Fruit fly (Drosophila melanogaster) whole organism, adult: Measurements from ENCODE around the gene RluA-2.

Experiments used
- CG11617 ChIP-seq: fragments of 200-800 bp; sonication (Bioruptor generic); optimal IDR thresholded peaks from 2 replicates; lab custom pipeline; 2017; ENCODE audit warnings: mild to moderate bottlenecking, missing biosample characterization, missing genetic modification reagents, missing genetic modification characterization
- CG12768 ChIP-seq: fragments of 200-800 bp; sonication (Bioruptor generic); optimal IDR thresholded peaks from 2 replicates; lab custom pipeline; 2017; ENCODE audit warnings: missing biosample characterization, missing genetic modification characterization, mild to moderate bottlenecking, moderate library complexity, missing genetic modification reagents
- CG14711 ChIP-seq: fragments of 200-800 bp; sonication (Bioruptor generic); optimal IDR thresholded peaks from 2 replicates; lab custom pipeline; 2018; ENCODE audit warnings: missing biosample characterization, mild to moderate bottlenecking, missing genetic modification characterization, moderate library complexity
- CG1620 ChIP-seq: fragments of 200-800 bp; sonication (Bioruptor generic); optimal IDR thresholded peaks from 2 replicates; lab custom pipeline; 2016; ENCODE audit warnings: missing biosample characterization, missing genetic modification characterization
- CG33017 ChIP-seq: fragments of 200-800 bp; sonication (Bioruptor generic); optimal IDR thresholded peaks from 2 replicates; lab custom pipeline; 2018; ENCODE audit warnings: missing biosample characterization, mild to moderate bottlenecking, missing genetic modification characterization, moderate library complexity
- CG5204 ChIP-seq: fragments of 200-800 bp; sonication (Bioruptor generic); optimal IDR thresholded peaks from 2 replicates; lab custom pipeline; 2016; ENCODE audit warnings: missing biosample characterization, missing genetic modification characterization
- CG7045 ChIP-seq: fragments of 200-800 bp; sonication (Bioruptor generic); optimal IDR thresholded peaks from 2 replicates; lab custom pipeline; 2017; ENCODE audit warnings: missing biosample characterization, mild to moderate bottlenecking, missing genetic modification characterization
- CG7101 ChIP-seq: fragments of 200-800 bp; sonication (Bioruptor generic); optimal IDR thresholded peaks from 2 replicates; lab custom pipeline; 2018; ENCODE audit warnings: missing biosample characterization, mild to moderate bottlenecking, missing genetic modification characterization, moderate library complexity
- Clk ChIP-seq: fragments of 200-800 bp; sonication (Bioruptor generic); optimal IDR thresholded peaks from 2 replicates; lab custom pipeline; 2017; ENCODE audit warnings: missing biosample characterization, missing genetic modification characterization
- Crg-1 ChIP-seq: fragments of 200-800 bp; sonication (Bioruptor generic); optimal IDR thresholded peaks from 2 replicates; lab custom pipeline; 2016; ENCODE audit warnings: missing biosample characterization, missing genetic modification characterization
- Hr96 ChIP-seq: fragments of 200-800 bp; sonication (Bioruptor generic); optimal IDR thresholded peaks from 2 replicates; lab custom pipeline; 2016; ENCODE audit warnings: missing biosample characterization, missing genetic modification characterization
- Mnt ChIP-seq: fragments of 200-800 bp; sonication (Bioruptor generic); optimal IDR thresholded peaks from 2 replicates; lab custom pipeline; 2016; ENCODE audit warnings: missing biosample characterization, mild to moderate bottlenecking, missing genetic modification characterization
- bab1 ChIP-seq: fragments of 200-800 bp; sonication (Bioruptor generic); optimal IDR thresholded peaks from 3 replicates; lab custom pipeline; 2019; ENCODE audit warnings: missing biosample characterization, mild to moderate bottlenecking, missing genetic modification characterization, moderate library complexity
- cic ChIP-seq: fragments of 200-800 bp; sonication (Bioruptor generic); optimal IDR thresholded peaks from 2 replicates; lab custom pipeline; 2017; ENCODE audit warnings: missing biosample characterization, mild to moderate bottlenecking, missing genetic modification characterization, moderate library complexity
- cnc ChIP-seq, 2 experiments: fragments of >200 bp; optimal IDR thresholded peaks; 2 replicates each; lab custom pipeline; 2017
- kay ChIP-seq: fragments of 200-800 bp; sonication (Bioruptor generic); peaks from one replicate; lab custom pipeline; 2016; ENCODE audit warnings: missing biosample characterization, missing genetic modification characterization, borderline replicate concordance
- ovo ChIP-seq: fragments of 200-800 bp; sonication (Bioruptor generic); optimal IDR thresholded peaks from 2 replicates; lab custom pipeline; 2016; ENCODE audit warnings: missing biosample characterization, missing genetic modification characterization
- pad ChIP-seq: fragments of 200-800 bp; sonication (Bioruptor generic); optimal IDR thresholded peaks from 3 replicates; lab custom pipeline; 2017; ENCODE audit warnings: missing biosample characterization, missing genetic modification characterization, mild to moderate bottlenecking, moderate library complexity, missing genetic modification reagents
- tj ChIP-seq: fragments of 200-800 bp; sonication (Bioruptor generic); optimal IDR thresholded peaks from 3 replicates; lab custom pipeline; 2017; ENCODE audit warnings: missing biosample characterization, mild to moderate bottlenecking, missing genetic modification characterization, moderate library complexity
- toe ChIP-seq: fragments of 200-800 bp; sonication (Bioruptor generic); optimal IDR thresholded peaks from 2 replicates; lab custom pipeline; 2016; ENCODE audit warnings: missing biosample characterization, missing genetic modification characterization

The RluA-2 gene

dm6 chr2L:10497106-10497800 is 20.4 kb downstream of the RluA-2 start:
- TF ChIP-seq CG33017 (tag; lab: Kevin White, UChicago) (no peak), bab1 (GFP tag; lab: Kevin White, UChicago) (no peak), CG5204 (GFP tag; lab: Kevin White, UChicago) (no peak), cnc (optimal IDR thresholded peaks at IDR 0.05; lab: Kevin White, UChicago) (no peak), pad (no peak), CG7101 (tag; lab: Kevin White, UChicago) (no peak), Hr96 (GFP tag; lab: Kevin White, UChicago) (no peak), tj (GFP tag; lab: Kevin White, UChicago) (no peak), kay (no peak), CG7045 (no peak), CG1620 (no peak), Crg-1 (GFP tag; lab: Kevin White, UChicago) (no peak), cic (GFP tag; lab: Kevin White, UChicago) (no peak), toe (GFP tag; lab: Kevin White, UChicago) (no peak)

DNA sequence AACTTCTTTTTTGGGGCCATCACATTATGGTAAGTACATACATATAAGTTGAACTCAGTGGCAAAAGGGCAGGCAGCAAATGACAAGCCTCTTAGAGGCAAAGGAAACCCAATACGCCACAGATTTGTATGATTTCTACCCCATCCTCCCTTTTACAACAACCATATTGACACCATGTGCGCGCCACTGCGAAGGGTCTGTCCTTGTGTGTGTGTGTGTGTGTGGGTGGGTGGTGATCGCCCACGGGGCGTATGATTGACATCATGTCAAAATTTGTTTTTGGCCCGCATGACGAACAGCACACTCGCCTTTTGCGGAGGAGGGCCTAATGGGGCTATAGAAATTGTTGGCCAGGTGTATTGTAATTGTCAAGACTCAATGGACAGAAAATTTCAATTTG is 22.7 kb downstream of the RluA-2 start:
- TF ChIP-seq bab1 (GFP tag; lab: Kevin White, UChicago) (no peak), CG11617 (GFP tag; lab: Kevin White, UChicago) (no peak), CG33017 (tag; lab: Kevin White, UChicago) (no peak), CG12768 (GFP tag; lab: Kevin White, UChicago) (no peak), Crg-1 (GFP tag; lab: Kevin White, UChicago) (no peak), ovo (GFP tag; lab: Kevin White, UChicago) (no peak), toe (GFP tag; lab: Kevin White, UChicago) (no peak), CG1620 (no peak), tj (GFP tag; lab: Kevin White, UChicago) (no peak), Hr96 (GFP tag; lab: Kevin White, UChicago) (no peak), pad (no peak), Mnt (GFP tag; lab: Kevin White, UChicago) (no peak), Clk (GFP tag; lab: Kevin White, UChicago) (no peak), CG7101 (tag; lab: Kevin White, UChicago) (no peak), kay (no peak), cic (GFP tag; lab: Kevin White, UChicago) (no peak), CG5204 (GFP tag; lab: Kevin White, UChicago) (no peak)

DNA sequence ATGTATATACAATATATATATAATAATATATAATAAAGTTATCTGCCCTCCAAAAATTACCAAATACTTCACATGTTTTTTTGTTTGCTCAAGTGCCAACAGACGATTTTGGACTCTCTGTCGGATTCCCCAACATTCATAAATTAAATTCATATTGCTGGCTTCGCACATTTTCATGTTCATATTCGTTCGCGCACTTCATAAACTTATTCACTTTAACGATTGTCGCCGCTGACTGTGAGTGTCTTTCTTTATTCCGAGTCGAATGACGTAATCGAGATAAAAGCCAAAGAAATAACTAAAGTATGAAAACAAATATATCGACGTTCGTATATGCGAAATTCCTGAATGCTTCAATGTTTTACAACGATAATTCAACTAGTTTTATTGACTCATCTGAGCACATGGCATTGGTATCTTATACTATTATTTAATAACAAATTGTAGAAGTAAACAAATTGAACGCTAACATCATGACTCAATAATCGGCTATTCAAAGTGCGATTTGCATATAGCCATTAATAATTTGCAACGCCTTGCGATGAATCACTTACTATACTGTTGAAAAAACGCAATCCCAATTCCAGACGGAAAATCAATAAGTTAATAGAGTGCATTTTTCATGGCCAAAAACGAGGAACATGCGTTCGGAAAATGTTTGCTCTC is 23.6 kb downstream of the RluA-2 start:
- TF ChIP-seq CG11617 (GFP tag; lab: Kevin White, UChicago) (no peak), tj (GFP tag; lab: Kevin White, UChicago) (peak; percentile 67), Mnt (GFP tag; lab: Kevin White, UChicago) (peak; percentile 21), cnc (optimal IDR thresholded peaks at IDR 0.05; lab: Kevin White, UChicago) (no peak), cic (GFP tag; lab: Kevin White, UChicago) (no peak), toe (GFP tag; lab: Kevin White, UChicago) (no peak), CG5204 (GFP tag; lab: Kevin White, UChicago) (no peak), Clk (GFP tag; lab: Kevin White, UChicago) (no peak), CG7045 (no peak), CG12768 (GFP tag; lab: Kevin White, UChicago) (no peak), Hr96 (GFP tag; lab: Kevin White, UChicago) (no peak), ovo (GFP tag; lab: Kevin White, UChicago) (no peak), CG1620 (no peak), pad (no peak), bab1 (GFP tag; lab: Kevin White, UChicago) (no peak), CG7101 (tag; lab: Kevin White, UChicago) (no peak), kay (peak; percentile 95), CG14711 (tag; lab: Kevin White, UChicago) (no peak), CG33017 (tag; lab: Kevin White, UChicago) (no peak), Crg-1 (GFP tag; lab: Kevin White, UChicago) (no peak)

dm6 chr2L:10502244-10502643 is 25.4 kb downstream of the RluA-2 start:
- TF ChIP-seq Mnt (GFP tag; lab: Kevin White, UChicago), result peak; percentile 11
- TF ChIP-seq kay, result peak; percentile 75
- TF ChIP-seq tj (GFP tag; lab: Kevin White, UChicago), result no peak
- TF ChIP-seq cic (GFP tag; lab: Kevin White, UChicago), result peak; percentile 26

dm6 chr2L:10502862-10503261 is 26.0 kb downstream of the RluA-2 start:
- TF ChIP-seq Crg-1 (GFP tag; lab: Kevin White, UChicago), result no peak

dm6 chr2L:10503356-10503977 is 26.6 kb downstream of the RluA-2 start:
- no peak for TF ChIP-seq CG33017 (tag; lab: Kevin White, UChicago)
- no peak for TF ChIP-seq cnc (optimal IDR thresholded peaks at IDR 0.05; lab: Kevin White, UChicago)
- TF ChIP-seq bab1 (GFP tag; lab: Kevin White, UChicago), result no peak
- no peak for TF ChIP-seq CG12768 (GFP tag; lab: Kevin White, UChicago)
- TF ChIP-seq CG1620, result no peak
- TF ChIP-seq ovo (GFP tag; lab: Kevin White, UChicago), result no peak
- no peak for TF ChIP-seq cic (GFP tag; lab: Kevin White, UChicago)
